ENCODE assay signal across 5 worm cellular contexts in the genomic region with DNA sequence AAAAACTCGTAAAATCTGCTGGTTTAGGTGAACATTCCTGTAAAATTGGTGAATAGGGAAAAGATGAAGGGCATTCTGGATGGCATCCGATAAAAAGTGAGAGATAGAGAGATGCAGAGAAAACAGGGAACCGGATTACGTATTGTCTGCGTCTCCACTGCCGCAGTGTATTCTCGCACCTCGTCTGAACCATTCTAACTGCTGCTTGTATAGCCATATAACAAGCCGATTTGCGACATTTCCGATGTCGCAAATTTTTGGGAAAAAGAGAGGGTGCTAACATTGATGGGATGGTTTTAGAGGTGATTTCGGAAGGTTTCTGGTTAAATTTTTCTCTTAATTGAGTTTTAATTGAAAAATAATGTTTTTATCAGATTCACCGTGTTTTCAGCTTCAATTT.
TF ChIP-seq lines count a peak whose summit lies in the region.

A gene (minus strand): TSS at position 121 of the 400 bp plus-strand sequence.

TF ChIP-seq in whole organism, L1 larva, 84 proteins besides CTCF, POLR2A, EP300 and RAD21:
- TF ChIP-seq elt-3 (tag; optimal IDR thresholded peaks at IDR 0.05; lab: Kevin White, UChicago) (no peak), sox-4 (tag; optimal IDR thresholded peaks at IDR 0.05; lab: Kevin White, UChicago) (no peak), ces-1 (GFP tag; optimal IDR thresholded peaks at IDR 0.05; lab: Kevin White, UChicago) (no peak), efl-1 (optimal IDR thresholded peaks at IDR 0.05; lab: Kevin White, UChicago) (peak in 1 of 2 experiments; percentile 18), efl-1 (GFP tag; optimal IDR thresholded peaks at IDR 0.05 in 1 of 2; lab: Kevin White, UChicago) (no peak), sptf-1 (tag; optimal IDR thresholded peaks at IDR 0.05; lab: Kevin White, UChicago) (no peak), vab-15 (tag; optimal IDR thresholded peaks at IDR 0.05; lab: Kevin White, UChicago) (no peak), irx-1 (tag; optimal IDR thresholded peaks at IDR 0.05; lab: Kevin White, UChicago) (no peak), nhr-77 (tag; optimal IDR thresholded peaks at IDR 0.05; lab: Kevin White, UChicago) (no peak), C34B4.2 (tag; optimal IDR thresholded peaks at IDR 0.05; lab: Kevin White, UChicago) (no peak), egl-13 (tag; optimal IDR thresholded peaks at IDR 0.05; lab: Kevin White, UChicago) (no peak), dsc-1 (tag; optimal IDR thresholded peaks at IDR 0.05; lab: Kevin White, UChicago) (no peak), blmp-1 (tag; optimal IDR thresholded peaks at IDR 0.05; lab: Kevin White, UChicago) (peak; percentile 45), jun-1 (tag; optimal IDR thresholded peaks at IDR 0.05; lab: Kevin White, UChicago) (peak; percentile 4), lin-39 (tag; optimal IDR thresholded peaks at IDR 0.05; lab: Kevin White, UChicago) (no peak), snpc-4 (tag; optimal IDR thresholded peaks at IDR 0.05; lab: Kevin White, UChicago) (no peak)
TF ChIP-seq in whole organism, L1 larva: peak in this region for 3.

TF ChIP-seq in whole organism, L2 larva, 48 proteins besides CTCF, POLR2A, EP300 and RAD21:
- TF ChIP-seq lin-11 (tag; optimal IDR thresholded peaks at IDR 0.05; lab: Kevin White, UChicago) (no peak), nhr-25 (tag; optimal IDR thresholded peaks at IDR 0.05; lab: Kevin White, UChicago) (peak; percentile 5), elt-3 (tag; optimal IDR thresholded peaks at IDR 0.05; lab: Kevin White, UChicago) (no peak), alr-1 (tag; optimal IDR thresholded peaks at IDR 0.05; lab: Kevin White, UChicago) (no peak), peb-1 (tag; optimal IDR thresholded peaks at IDR 0.05; lab: Kevin White, UChicago) (peak; percentile 22), lin-39 (tag; optimal IDR thresholded peaks at IDR 0.05; lab: Kevin White, UChicago) (no peak), blmp-1 (tag; optimal IDR thresholded peaks at IDR 0.05; lab: Kevin White, UChicago; ENCODE audit: insufficient read depth) (no peak)

TF ChIP-seq in whole organism, L3 larva, 47 proteins besides CTCF, POLR2A, EP300 and RAD21:
- TF ChIP-seq nfya-1 (tag; optimal IDR thresholded peaks at IDR 0.05; lab: Kevin White, UChicago; ENCODE audit: insufficient read depth) (peak; percentile 4), nhr-25 (tag; optimal IDR thresholded peaks at IDR 0.05; lab: Kevin White, UChicago) (peak; percentile 58), egl-5 (tag; optimal IDR thresholded peaks at IDR 0.05; lab: Kevin White, UChicago) (peak; percentile 50), zag-1 (tag; optimal IDR thresholded peaks at IDR 0.05; lab: Kevin White, UChicago) (no peak), lin-39 (tag; optimal IDR thresholded peaks at IDR 0.05; lab: Kevin White, UChicago) (no peak)
TF ChIP-seq in whole organism, L3 larva: peak in this region for 3.

TF ChIP-seq in whole organism, mixed stage, embryonic, 35 proteins besides CTCF, POLR2A, EP300 and RAD21:
- TF ChIP-seq ham-2 (GFP tag; optimal IDR thresholded peaks at IDR 0.05; lab: Kevin White, UChicago) (peak; percentile 73), ces-1 (GFP tag; optimal IDR thresholded peaks at IDR 0.05; lab: Kevin White, UChicago) (peak; percentile 19), ceh-43 (GFP tag; optimal IDR thresholded peaks at IDR 0.05; lab: Kevin White, UChicago) (no peak), flh-1 (GFP tag; optimal IDR thresholded peaks at IDR 0.05; lab: Kevin White, UChicago) (no peak), lin-13 (tag; optimal IDR thresholded peaks at IDR 0.05; lab: Kevin White, UChicago) (no peak), mls-2 (tag; optimal IDR thresholded peaks at IDR 0.05; lab: Kevin White, UChicago) (no peak), M03D4.4 (tag; optimal IDR thresholded peaks at IDR 0.05; lab: Kevin White, UChicago) (no peak), hlh-1 (tag; optimal IDR thresholded peaks at IDR 0.05; lab: Kevin White, UChicago) (no peak)

TF ChIP-seq in whole organism, young adult, 124 proteins besides CTCF, POLR2A, EP300 and RAD21:
- no peak for TF ChIP-seq zfh-2 (GFP tag; conservative IDR thresholded peaks at IDR 0.05; lab: Robert Waterston, UW)
- peak; percentile 81 for TF ChIP-seq hmg-1.2 (GFP tag; IDR thresholded peaks at IDR 0.05; lab: Robert Waterston, UW)
- TF ChIP-seq nfyb-1 (GFP tag; IDR thresholded peaks at IDR 0.05; lab: Robert Waterston, UW) = no peak
- no peak for TF ChIP-seq F10E7.11 (tag; optimal IDR thresholded peaks at IDR 0.05; lab: Kevin White, UChicago)
